Fruit fly (Drosophila melanogaster) Kc167 (cell line): Measurements from ENCODE around the gene Cbs.

Source experiments
- Myc ChIP-seq: fragments of >200 bp; optimal IDR thresholded peaks from 2 replicates; lab custom pipeline; 2017; ENCODE audit warnings: missing external identifiers
- Sin3A ChIP-seq: fragments of >200 bp; optimal IDR thresholded peaks from 2 replicates; lab custom pipeline; 2018; ENCODE audit warnings: missing external identifiers
- h ChIP-seq: fragments of >200 bp; optimal IDR thresholded peaks from 3 replicates; lab custom pipeline; 2018; ENCODE audit warnings: missing external identifiers
- insv ChIP-seq: fragments of >200 bp; optimal IDR thresholded peaks from 3 replicates; lab custom pipeline; 2018; ENCODE audit warnings: missing external identifiers
- psq ChIP-seq: fragments of >200 bp; optimal IDR thresholded peaks from 2 replicates; lab custom pipeline; 2017; ENCODE audit warnings: missing external identifiers
- ttk ChIP-seq: sonication (Bioruptor generic); optimal IDR thresholded peaks from 2 replicates; lab custom pipeline; 2017; ENCODE audit warnings: missing external identifiers

Gene Cbs

dm6 chrX:21060579-21060978 lies 15.6 kb downstream of the Cbs start:
- TF ChIP-seq psq (lab: Kevin White, UChicago) (no peak), insv (no peak), ttk (lab: Kevin White, UChicago) (no peak), h (no peak), Myc (no peak), Sin3A (lab: Kevin White, UChicago) (no peak)

dm6 chrX:21064927-21065326 lies 20.0 kb downstream of the Cbs start:
- no peak for TF ChIP-seq Myc
- TF ChIP-seq psq (lab: Kevin White, UChicago) = no peak
- TF ChIP-seq ttk (lab: Kevin White, UChicago) = no peak
- no peak for TF ChIP-seq insv
- TF ChIP-seq h = no peak
- no peak for TF ChIP-seq Sin3A (lab: Kevin White, UChicago)

dm6 chrX:21065775-21066174 lies 20.8 kb downstream of the Cbs start:
- TF ChIP-seq ttk (lab: Kevin White, UChicago) = no peak
- TF ChIP-seq h = no peak
- TF ChIP-seq psq (lab: Kevin White, UChicago) = no peak
- no peak for TF ChIP-seq Myc
- TF ChIP-seq insv = no peak
- TF ChIP-seq Sin3A (lab: Kevin White, UChicago) = no peak

- TF ChIP-seq insv (no peak), Myc (no peak), psq (lab: Kevin White, UChicago) (no peak), h (no peak), Sin3A (lab: Kevin White, UChicago) (no peak), ttk (lab: Kevin White, UChicago) (no peak)
Observed at dm6 chrX:21067474-21067873, 22.5 kb downstream of the Cbs start, which contains the start of gene CG32512. Gene CG32512 (minus strand): TSS chrX:21067540.

dm6 chrX:21067908-21068307 lies 23.0 kb downstream of the Cbs start:
- no peak for TF ChIP-seq insv
- TF ChIP-seq Sin3A (lab: Kevin White, UChicago) = no peak
- no peak for TF ChIP-seq h
- no peak for TF ChIP-seq psq (lab: Kevin White, UChicago)

DNA sequence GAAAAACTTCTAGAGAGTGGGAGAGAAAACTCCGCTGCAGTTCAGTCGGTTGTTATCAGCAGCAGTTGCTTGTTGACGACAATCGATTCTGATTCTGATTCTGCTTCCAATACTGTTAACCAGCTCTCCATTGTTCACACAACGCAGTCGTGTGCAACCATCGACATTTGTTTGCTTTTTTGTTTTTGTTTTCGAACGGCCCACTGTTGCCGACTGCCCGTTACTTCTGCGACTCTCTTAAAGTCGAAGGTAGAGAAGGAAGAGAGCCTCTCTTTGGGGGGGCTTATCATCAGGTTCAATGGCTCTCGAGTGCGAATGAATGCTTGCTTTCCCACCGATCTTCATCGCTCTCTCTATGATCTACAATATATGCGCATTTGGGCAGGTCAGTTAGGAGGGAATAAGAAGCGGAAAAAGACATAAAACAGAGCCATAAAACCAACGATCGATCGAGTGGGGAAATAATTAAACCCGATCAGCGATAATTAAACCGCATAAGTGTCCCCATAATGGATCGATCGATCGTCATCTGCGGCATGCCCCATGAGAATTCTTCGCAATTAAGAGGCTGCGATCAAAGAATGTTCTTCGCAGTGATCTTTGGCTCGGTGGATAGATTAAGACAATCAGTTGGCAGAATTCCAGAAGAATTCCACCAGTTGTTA lies 26.9 kb downstream of the Cbs start:
- TF ChIP-seq Sin3A (lab: Kevin White, UChicago) = no peak
- TF ChIP-seq insv = no peak
- TF ChIP-seq ttk (lab: Kevin White, UChicago) = no peak
- no peak for TF ChIP-seq h
- no peak for TF ChIP-seq Myc
- no peak for TF ChIP-seq psq (lab: Kevin White, UChicago)

- TF ChIP-seq h (no peak), psq (lab: Kevin White, UChicago) (no peak)
Observed at dm6 chrX:21072953-21073352, 28.0 kb downstream of the Cbs start.

- TF ChIP-seq h (no peak), Myc (no peak), ttk (lab: Kevin White, UChicago) (no peak), psq (lab: Kevin White, UChicago) (no peak), insv (no peak), Sin3A (lab: Kevin White, UChicago) (no peak)
Observed at dm6 chrX:21073641-21074328, 28.8 kb downstream of the Cbs start.

DNA sequence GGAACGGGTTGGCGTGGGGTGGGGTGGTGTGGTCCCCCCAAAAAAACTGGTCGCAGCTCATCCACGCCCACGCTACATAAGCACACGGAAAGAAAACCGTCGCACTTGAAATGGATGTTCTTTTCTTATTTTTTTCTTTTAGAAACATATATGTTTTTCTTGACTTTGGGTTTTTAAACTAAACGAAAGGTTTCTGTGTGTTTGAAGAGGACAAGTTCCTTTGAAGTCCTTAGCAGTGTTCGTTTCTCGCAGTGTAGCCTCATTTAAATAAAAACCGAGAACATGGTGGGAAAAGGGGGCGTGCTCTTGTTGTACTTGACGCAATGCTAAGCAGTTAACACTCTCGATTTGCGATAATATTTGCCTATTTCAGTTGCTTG lies 29.4 kb downstream of the Cbs start:
- TF ChIP-seq psq (lab: Kevin White, UChicago) = no peak
- TF ChIP-seq Sin3A (lab: Kevin White, UChicago) = no peak
- TF ChIP-seq insv = no peak
- no peak for TF ChIP-seq ttk (lab: Kevin White, UChicago)
- no peak for TF ChIP-seq Myc
- no peak for TF ChIP-seq h

dm6 chrX:21080335-21080734 lies 35.4 kb downstream of the Cbs start:
- TF ChIP-seq ttk (lab: Kevin White, UChicago) = no peak
- TF ChIP-seq h = no peak
- TF ChIP-seq Sin3A (lab: Kevin White, UChicago) = no peak
- TF ChIP-seq psq (lab: Kevin White, UChicago) = no peak
- TF ChIP-seq Myc = no peak
- no peak for TF ChIP-seq insv

DNA sequence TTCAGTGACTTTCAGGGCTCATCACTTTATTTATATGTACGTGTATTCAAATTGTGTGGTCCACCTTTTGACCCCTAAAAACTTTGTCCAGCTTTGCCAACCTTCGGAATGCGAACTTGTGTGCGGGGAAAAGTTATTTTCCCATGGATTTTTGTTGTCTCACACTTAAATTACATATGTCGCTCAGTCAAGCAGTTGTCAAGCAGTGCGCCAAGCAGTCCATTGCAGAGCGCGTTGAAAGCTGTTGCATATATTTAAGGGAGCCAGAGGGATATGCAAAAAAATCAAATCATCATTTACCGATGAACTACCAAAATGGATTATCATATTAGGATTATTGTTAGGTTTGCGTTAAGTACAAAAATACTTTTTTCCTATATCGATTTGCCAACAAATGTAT lies 38.3 kb downstream of the Cbs start:
- TF ChIP-seq h (no peak), Myc (no peak), ttk (lab: Kevin White, UChicago) (no peak), psq (lab: Kevin White, UChicago) (no peak), insv (no peak), Sin3A (lab: Kevin White, UChicago) (no peak)

dm6 chrX:21093544-21093943 lies 48.6 kb downstream of the Cbs start, which contains the start of gene stg1:
Gene stg1 (plus strand): TSS chrX:21093844.
- TF ChIP-seq h = no peak
- TF ChIP-seq psq (lab: Kevin White, UChicago) = no peak
- no peak for TF ChIP-seq insv
- no peak for TF ChIP-seq ttk (lab: Kevin White, UChicago)
- TF ChIP-seq Sin3A (lab: Kevin White, UChicago) = no peak
- no peak for TF ChIP-seq Myc
